Worm (Caenorhabditis elegans) whole organism, early embryonic: Measurements from ENCODE around the gene Y75B12B.11.

Source experiments
- B0310.2 ChIP-seq: sonication (generic microtip); optimal IDR thresholded peaks from 2 replicates; lab custom pipeline; 2016; ENCODE audit warnings: mild to moderate bottlenecking, missing genetic modification characterization, missing compliant biosample characterization
- F13C5.2 ChIP-seq: sonication (generic microtip); optimal IDR thresholded peaks from 2 replicates; lab custom pipeline; 2017; ENCODE audit warnings: mild to moderate bottlenecking, missing genetic modification characterization, inconsistent platforms, missing compliant biosample characterization
- aly-1 ChIP-seq: sonication (generic microtip); optimal IDR thresholded peaks from 2 replicates; lab custom pipeline; 2016; ENCODE audit warnings: missing genetic modification characterization, missing compliant biosample characterization
- ama-1 ChIP-seq: fragments of 150-350 bp; optimal IDR thresholded peaks from 2 replicates; lab custom pipeline; 2014
- ceh-36 ChIP-seq: sonication (generic microtip); optimal IDR thresholded peaks from 2 replicates; lab custom pipeline; 2016; ENCODE audit warnings: missing genetic modification characterization, inconsistent platforms, missing compliant biosample characterization
- ets-7 ChIP-seq: sonication (generic microtip); optimal IDR thresholded peaks from 2 replicates; lab custom pipeline; 2016; ENCODE audit warnings: missing genotype, missing genetic modification characterization, missing compliant biosample characterization
- flt-1 ChIP-seq: fragments of 200-800 bp; sonication (Bioruptor generic); IDR thresholded peaks from 2 replicates; pipeline ENCODE4 v1.3.6; 2022; ENCODE audit warnings: missing genetic modification characterization, missing compliant biosample characterization
- hmg-4 ChIP-seq: fragments of 200-800 bp; sonication (Bioruptor generic); optimal IDR thresholded peaks from 2 replicates; lab custom pipeline; 2018; ENCODE audit warnings: mild to moderate bottlenecking, missing genetic modification characterization, missing compliant biosample characterization
- hnd-1 ChIP-seq: sonication (generic microtip); optimal IDR thresholded peaks from 2 replicates; lab custom pipeline; 2016; ENCODE audit warnings: missing genetic modification characterization, missing compliant biosample characterization

ce11 chrV:15156504-15156903 is 34.6 kb upstream of the Y75B12B.11 start:
- no peak for TF ChIP-seq aly-1 (tag; lab: Kevin White, UChicago)
- TF ChIP-seq F13C5.2 = no peak
- TF ChIP-seq flt-1 = no peak
- TF ChIP-seq ets-7 (tag; lab: Kevin White, UChicago) = no peak
- no peak for TF ChIP-seq hnd-1
- TF ChIP-seq ceh-36 (tag; lab: Kevin White, UChicago) = no peak
- no peak for TF ChIP-seq ama-1 (lab: Kevin White, UChicago)
- TF ChIP-seq B0310.2 (tag; lab: Kevin White, UChicago) = no peak
- TF ChIP-seq hmg-4 = no peak
